Comparison of ENCODE assay signal across 2 fruit fly cellular contexts in the genomic region with DNA sequence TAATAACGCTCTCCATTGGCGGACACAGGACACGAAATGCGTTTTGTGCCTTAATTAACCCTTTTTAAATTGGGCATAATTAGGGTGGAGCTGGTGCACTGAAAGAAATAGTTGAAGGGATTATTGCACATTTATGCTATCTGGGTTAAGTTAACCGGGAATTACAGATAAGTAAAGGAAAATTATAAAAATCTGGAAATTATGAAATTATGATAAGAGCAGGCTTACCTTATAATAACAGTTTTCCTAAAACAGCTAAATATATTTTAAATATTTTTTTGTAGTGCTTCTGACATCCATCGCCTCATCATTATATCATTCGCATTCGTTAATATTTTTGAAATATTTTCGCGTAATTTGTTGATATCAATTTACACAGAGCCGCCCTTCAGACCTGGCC.
TF ChIP-seq lines count a peak whose summit lies in the region.

No protein-coding gene starts in this region.

TF ChIP-seq in whole organism, prepupa, 60 proteins besides CTCF, POLR2A, EP300 and RAD21:
- TF ChIP-seq Smox (GFP tag; optimal IDR thresholded peaks at IDR 0.05; lab: Kevin White, UChicago) (peak; percentile 19), Hr4 (GFP tag; optimal IDR thresholded peaks at IDR 0.05; lab: Kevin White, UChicago) (no peak), dsx (GFP tag; optimal IDR thresholded peaks at IDR 0.05; lab: Kevin White, UChicago; ENCODE audit: poor library complexity, severe bottlenecking) (no peak), acj6 (GFP tag; optimal IDR thresholded peaks at IDR 0.05; lab: Kevin White, UChicago) (no peak), esn (GFP tag; optimal IDR thresholded peaks at IDR 0.05; lab: Kevin White, UChicago) (peak; percentile 3), CG3919 (GFP tag; optimal IDR thresholded peaks at IDR 0.05; lab: Kevin White, UChicago) (no peak), Blimp-1 (GFP tag; optimal IDR thresholded peaks at IDR 0.05; lab: Kevin White, UChicago) (no peak), fkh (GFP tag; optimal IDR thresholded peaks at IDR 0.05; lab: Kevin White, UChicago) (no peak), Eip75B (GFP tag; optimal IDR thresholded peaks at IDR 0.05; lab: Kevin White, UChicago) (no peak), CG6792 (GFP tag; optimal IDR thresholded peaks at IDR 0.05; lab: Kevin White, UChicago) (no peak), topi (GFP tag; optimal IDR thresholded peaks at IDR 0.05; lab: Kevin White, UChicago) (peak; percentile 12), CG6276 (GFP tag; optimal IDR thresholded peaks at IDR 0.05; lab: Kevin White, UChicago) (no peak), CG11762 (GFP tag; optimal IDR thresholded peaks at IDR 0.05; lab: Kevin White, UChicago; ENCODE audit: insufficient read depth) (no peak), CG1621 (tag; optimal IDR thresholded peaks at IDR 0.05; lab: Kevin White, UChicago) (no peak), CG7368 (GFP tag; optimal IDR thresholded peaks at IDR 0.05; lab: Kevin White, UChicago) (no peak), CG8632 (GFP tag; optimal IDR thresholded peaks at IDR 0.05; lab: Kevin White, UChicago) (no peak), achi (GFP tag; optimal IDR thresholded peaks at IDR 0.05; lab: Kevin White, UChicago) (no peak), pdm3 (GFP tag; optimal IDR thresholded peaks at IDR 0.05; lab: Kevin White, UChicago) (no peak), cyc (GFP tag; optimal IDR thresholded peaks at IDR 0.05; lab: Kevin White, UChicago) (no peak), CG34406 (GFP tag; optimal IDR thresholded peaks at IDR 0.05; lab: Kevin White, UChicago) (no peak), CG31627 (GFP tag; optimal IDR thresholded peaks at IDR 0.05; lab: Kevin White, UChicago) (no peak), svp (GFP tag; lab: Kevin White, UChicago) (peak; percentile 55), Sox15 (GFP tag; optimal IDR thresholded peaks at IDR 0.05; lab: Kevin White, UChicago) (no peak), Sox102F (GFP tag; optimal IDR thresholded peaks at IDR 0.05; lab: Kevin White, UChicago) (peak; percentile 5), CG11294 (GFP tag; IDR thresholded peaks at IDR 0.05; lab: Robert Waterston, UW) (no peak), net (GFP tag; optimal IDR thresholded peaks at IDR 0.05; lab: Kevin White, UChicago) (no peak), OdsH (GFP tag; optimal IDR thresholded peaks at IDR 0.05; lab: Kevin White, UChicago) (no peak), Sox14 (GFP tag; optimal IDR thresholded peaks at IDR 0.05; lab: Kevin White, UChicago) (no peak), CG8119 (GFP tag; IDR thresholded peaks at IDR 0.05; lab: Robert Waterston, UW) (no peak), CG6808 (GFP tag; optimal IDR thresholded peaks at IDR 0.05; lab: Kevin White, UChicago) (no peak), CG15336 (GFP tag; IDR thresholded peaks at IDR 0.05; lab: Robert Waterston, UW) (no peak), fd59A (GFP tag; optimal IDR thresholded peaks at IDR 0.05; lab: Kevin White, UChicago) (no peak), CG9139 (GFP tag; optimal IDR thresholded peaks at IDR 0.05; lab: Kevin White, UChicago) (no peak), spab (GFP tag; optimal IDR thresholded peaks at IDR 0.05; lab: Kevin White, UChicago) (no peak), eg (GFP tag; IDR thresholded peaks at IDR 0.05; lab: Robert Waterston, UW) (no peak), Eip78C (GFP tag; lab: Kevin White, UChicago) (peak; percentile 77), salr (GFP tag; optimal IDR thresholded peaks at IDR 0.05; lab: Kevin White, UChicago) (no peak), Hr38 (GFP tag; optimal IDR thresholded peaks at IDR 0.05; lab: Kevin White, UChicago) (no peak), Ets21C (GFP tag; optimal IDR thresholded peaks at IDR 0.05; lab: Kevin White, UChicago) (no peak), Met (GFP tag; optimal IDR thresholded peaks at IDR 0.05; lab: Kevin White, UChicago) (peak; percentile 11), CG6854 (GFP tag; optimal IDR thresholded peaks at IDR 0.05; lab: Kevin White, UChicago) (no peak), dac (GFP tag; optimal IDR thresholded peaks at IDR 0.05; lab: Kevin White, UChicago) (no peak), CG10631 (GFP tag; optimal IDR thresholded peaks at IDR 0.05; lab: Kevin White, UChicago) (no peak)

TF ChIP-seq in whole organism, pupa, 21 proteins besides CTCF, POLR2A, EP300 and RAD21:
- TF ChIP-seq CG32121 (GFP tag; IDR thresholded peaks at IDR 0.05; lab: Robert Waterston, UW): no peak
- TF ChIP-seq CG8301 (tag; optimal IDR thresholded peaks at IDR 0.05; lab: Kevin White, UChicago): no peak
- peak; percentile 40 for TF ChIP-seq CG8159 (tag; optimal IDR thresholded peaks at IDR 0.05; lab: Kevin White, UChicago)
